Worm (Caenorhabditis elegans): ENCODE measurements around the gene dct-12.

- TF ChIP-seq flt-1 (GFP tag; IDR thresholded peaks at IDR 0.05) (no peak), ztf-29 (GFP tag; IDR thresholded peaks at IDR 0.05) (no peak)
These were observed 20.6 kb upstream of the dct-12 start, which contains the start of the genes sre-35 and sre-33 for ce11 chrII:12452754-12453352.
